Worm (Caenorhabditis elegans): ENCODE data around the gene srw-76.

Gene srw-76

ce11 chrV:16606313-16606712, 31.8 kb downstream of the srw-76 start, which contains the start of gene Y32B12C.1:
Gene Y32B12C.1 (plus strand): TSS chrV:16606613.
- TF ChIP-seq mab-5 (tag; optimal IDR thresholded peaks at IDR 0.05) = no peak
- TF ChIP-seq flh-1 (GFP tag; optimal IDR thresholded peaks at IDR 0.05) = no peak
- TF ChIP-seq nhr-76 (tag; optimal IDR thresholded peaks at IDR 0.05) = no peak
- no peak for TF ChIP-seq sem-2 (GFP tag; optimal IDR thresholded peaks at IDR 0.05)
- TF ChIP-seq hlh-1 (tag; optimal IDR thresholded peaks at IDR 0.05) = no peak
- TF ChIP-seq mls-2 (tag; optimal IDR thresholded peaks at IDR 0.05) = no peak
- TF ChIP-seq nhr-28 (tag; optimal IDR thresholded peaks at IDR 0.05) = no peak
- TF ChIP-seq unc-62 (GFP tag; optimal IDR thresholded peaks at IDR 0.05) = no peak
- TF ChIP-seq tbx-8 (GFP tag; optimal IDR thresholded peaks at IDR 0.05) = no peak
- no peak for TF ChIP-seq sptf-1 (tag; optimal IDR thresholded peaks at IDR 0.05)

ce11 chrV:16605463-16605862, 32.6 kb downstream of the srw-76 start:
- TF ChIP-seq ceh-83 (GFP tag; optimal IDR thresholded peaks at IDR 0.05) = no peak
- no peak for TF ChIP-seq nhr-237 (tag; optimal IDR thresholded peaks at IDR 0.05)
- no peak for TF ChIP-seq lin-32 (GFP tag; optimal IDR thresholded peaks at IDR 0.05)
- no peak for TF ChIP-seq snpc-4 (tag; optimal IDR thresholded peaks at IDR 0.05)
- no peak for TF ChIP-seq nhr-2 (tag; optimal IDR thresholded peaks at IDR 0.05)
- TF ChIP-seq M03D4.4 (tag; optimal IDR thresholded peaks at IDR 0.05) = no peak
- no peak for TF ChIP-seq cnd-1 (tag; optimal IDR thresholded peaks at IDR 0.05)
- no peak for TF ChIP-seq elt-3 (tag; optimal IDR thresholded peaks at IDR 0.05)
- TF ChIP-seq nhr-12 (tag; optimal IDR thresholded peaks at IDR 0.05) = no peak
- TF ChIP-seq ceh-43 (GFP tag; optimal IDR thresholded peaks at IDR 0.05) = no peak
- TF ChIP-seq tbx-8 (GFP tag; optimal IDR thresholded peaks at IDR 0.05) = no peak
- no peak for TF ChIP-seq ham-2 (GFP tag; optimal IDR thresholded peaks at IDR 0.05)
- no peak for TF ChIP-seq zip-8 (tag; optimal IDR thresholded peaks at IDR 0.05)
- no peak for TF ChIP-seq ceh-39 (tag; optimal IDR thresholded peaks at IDR 0.05)
- TF ChIP-seq blmp-1 (tag; optimal IDR thresholded peaks at IDR 0.05) = no peak
- TF ChIP-seq unc-62 (GFP tag; optimal IDR thresholded peaks at IDR 0.05) = no peak

- TF ChIP-seq nhr-76 (tag; optimal IDR thresholded peaks at IDR 0.05) = no peak
- no peak for TF ChIP-seq mab-5 (tag; optimal IDR thresholded peaks at IDR 0.05)
- no peak for TF ChIP-seq M03D4.4 (tag; optimal IDR thresholded peaks at IDR 0.05)
- no peak for TF ChIP-seq nhr-237 (tag; optimal IDR thresholded peaks at IDR 0.05)
- TF ChIP-seq zip-8 (tag; optimal IDR thresholded peaks at IDR 0.05) = no peak
- TF ChIP-seq nhr-28 (tag; optimal IDR thresholded peaks at IDR 0.05) = no peak
- TF ChIP-seq ceh-43 (GFP tag; optimal IDR thresholded peaks at IDR 0.05) = no peak
- TF ChIP-seq bed-3 (GFP tag; optimal IDR thresholded peaks at IDR 0.05) = no peak
- no peak for TF ChIP-seq ham-2 (GFP tag; optimal IDR thresholded peaks at IDR 0.05)
- TF ChIP-seq nhr-2 (tag; optimal IDR thresholded peaks at IDR 0.05) = no peak
- TF ChIP-seq lsy-2 (tag; optimal IDR thresholded peaks at IDR 0.05) = no peak
- no peak for TF ChIP-seq ztf-11 (tag; optimal IDR thresholded peaks at IDR 0.05)
- TF ChIP-seq mls-2 (tag; optimal IDR thresholded peaks at IDR 0.05) = no peak
These were observed 33.8 kb downstream of the srw-76 start for ce11 chrV:16604301-16604700.

ce11 chrV:16603102-16603501, 35.0 kb downstream of the srw-76 start, which contains the start of gene T03E6.8:
Gene T03E6.8 (minus strand): TSS chrV:16603202.
- TF ChIP-seq unc-62 (GFP tag; optimal IDR thresholded peaks at IDR 0.05) (no peak), elt-1 (tag; optimal IDR thresholded peaks at IDR 0.05; ENCODE audit: borderline replicate concordance, insufficient read depth) (no peak), ceh-43 (GFP tag; optimal IDR thresholded peaks at IDR 0.05) (no peak), lin-13 (tag; optimal IDR thresholded peaks at IDR 0.05) (no peak), nhr-76 (tag; optimal IDR thresholded peaks at IDR 0.05) (no peak), mab-5 (tag; optimal IDR thresholded peaks at IDR 0.05) (no peak), snpc-4 (tag; optimal IDR thresholded peaks at IDR 0.05) (no peak), mep-1 (tag; optimal IDR thresholded peaks at IDR 0.05) (no peak), cnd-1 (tag; optimal IDR thresholded peaks at IDR 0.05) (no peak), nhr-2 (tag; optimal IDR thresholded peaks at IDR 0.05) (no peak), flh-1 (GFP tag; optimal IDR thresholded peaks at IDR 0.05) (no peak), blmp-1 (tag; optimal IDR thresholded peaks at IDR 0.05) (no peak), elt-3 (tag; optimal IDR thresholded peaks at IDR 0.05) (no peak), nhr-237 (tag; optimal IDR thresholded peaks at IDR 0.05) (no peak), ceh-39 (tag; optimal IDR thresholded peaks at IDR 0.05) (no peak)

- TF ChIP-seq elt-3 (tag; optimal IDR thresholded peaks at IDR 0.05) (no peak), unc-62 (GFP tag; optimal IDR thresholded peaks at IDR 0.05) (no peak)
These were observed 37.5 kb downstream of the srw-76 start, which contains the start of gene T03E6.9 for ce11 chrV:16600623-16601022. Gene T03E6.9 (minus strand): TSS chrV:16600723.
